Worm (Caenorhabditis elegans) whole organism, L2 larva: ENCODE results near the gene C14A4.13.
A peak's percentile ranks its signal among the peaks of the same experiment; 100 is the strongest.

Source experiments
- C34F6.9 ChIP-seq: fragments of 150-350 bp; optimal IDR thresholded peaks from 2 replicates; lab custom pipeline; 2014; ENCODE audit warnings: missing biosample characterization, missing genetic modification characterization
- F13H6.1 ChIP-seq: sonication (generic microtip); optimal IDR thresholded peaks from 2 replicates; lab custom pipeline; 2016; ENCODE audit warnings: missing genetic modification characterization, missing compliant biosample characterization
- ceh-16 ChIP-seq: fragments of 150-350 bp; optimal IDR thresholded peaks from 2 replicates; lab custom pipeline; 2014; ENCODE audit warnings: missing biosample characterization, missing genetic modification characterization
- dmd-4 ChIP-seq: sonication (generic microtip); optimal IDR thresholded peaks from 2 replicates; lab custom pipeline; 2017; ENCODE audit warnings: missing biosample characterization, missing genetic modification characterization
- egl-27 ChIP-seq: sonication (generic microtip); optimal IDR thresholded peaks from 3 replicates; lab custom pipeline; 2017; ENCODE audit warnings: missing biosample characterization, missing genetic modification reagents, missing genetic modification characterization
- elt-3 ChIP-seq: sonication (generic microtip); optimal IDR thresholded peaks from 2 replicates; lab custom pipeline; 2017; ENCODE audit warnings: missing biosample characterization, missing genetic modification characterization
- gmeb-1 ChIP-seq: fragments of 150-350 bp; optimal IDR thresholded peaks from 2 replicates; lab custom pipeline; 2014; ENCODE audit warnings: missing biosample characterization, missing genetic modification characterization
- lin-11 ChIP-seq: fragments of 150-350 bp; sonication (generic microtip); optimal IDR thresholded peaks from 2 replicates; lab custom pipeline; 2014; ENCODE audit warnings: missing biosample characterization, missing genetic modification characterization, inconsistent platforms, mixed read lengths
- lin-13 ChIP-seq: fragments of 150-350 bp; optimal IDR thresholded peaks from 2 replicates; lab custom pipeline; 2014; ENCODE audit warnings: missing biosample characterization, missing genetic modification reagents, missing genetic modification characterization
- lin-39 ChIP-seq: fragments of 150-350 bp; optimal IDR thresholded peaks from 2 replicates; lab custom pipeline; 2014; ENCODE audit warnings: missing biosample characterization, missing genetic modification reagents, missing genetic modification characterization
- lsy-2 ChIP-seq, 2 experiments: fragments of 150-350 bp in 1 of 2; sonication (generic microtip) in 1 of 2; optimal IDR thresholded peaks; 2 replicates each; lab custom pipeline; 2014 to 2017; ENCODE audit warnings: missing biosample characterization in 2 of 2, missing genetic modification characterization in 2 of 2
- mab-5 ChIP-seq: fragments of 150-350 bp; optimal IDR thresholded peaks from 2 replicates; lab custom pipeline; 2014; ENCODE audit warnings: missing biosample characterization, missing genetic modification characterization
- mdl-1 ChIP-seq, 2 experiments: fragments of 150-350 bp in 1 of 2; sonication (generic microtip) in 1 of 2; optimal IDR thresholded peaks; 2 replicates each; lab custom pipeline; 2017; ENCODE audit warnings: missing biosample characterization in 2 of 2, missing genetic modification characterization in 2 of 2
- nhr-21 ChIP-seq: fragments of 150-350 bp; optimal IDR thresholded peaks from 2 replicates; lab custom pipeline; 2014; ENCODE audit warnings: missing biosample characterization, missing genetic modification characterization
- nhr-23 ChIP-seq: fragments of 150-350 bp; optimal IDR thresholded peaks from 2 replicates; lab custom pipeline; 2014; ENCODE audit warnings: missing biosample characterization, missing genetic modification reagents, missing genetic modification characterization
- nhr-25 ChIP-seq: fragments of 150-350 bp; sonication (generic microtip); optimal IDR thresholded peaks from 3 replicates; lab custom pipeline; 2014; ENCODE audit warnings: missing biosample characterization, missing genetic modification characterization
- sma-9 ChIP-seq, 2 experiments: fragments of 150-350 bp in 1 of 2; sonication (generic microtip) in 1 of 2; optimal IDR thresholded peaks; 2 replicates each; lab custom pipeline; 2014 to 2016; ENCODE audit warnings: missing genetic modification characterization in 2 of 2, mild to moderate bottlenecking in 1 of 2, missing biosample characterization in 1 of 2, missing compliant biosample characterization in 1 of 2, missing genetic modification reagents in 1 of 2, moderate library complexity in 1 of 2
- snpc-4 ChIP-seq: fragments of 150-350 bp; optimal IDR thresholded peaks from 2 replicates; lab custom pipeline; 2014; ENCODE audit warnings: missing biosample characterization, missing genetic modification characterization
- unc-39 ChIP-seq: fragments of 150-350 bp; optimal IDR thresholded peaks from 2 replicates; lab custom pipeline; 2014; ENCODE audit warnings: missing biosample characterization, missing genetic modification characterization
- ztf-11 ChIP-seq: sonication (generic microtip); optimal IDR thresholded peaks from 2 replicates; lab custom pipeline; 2017; ENCODE audit warnings: missing biosample characterization, missing genetic modification characterization

The C14A4.13 gene

DNA sequence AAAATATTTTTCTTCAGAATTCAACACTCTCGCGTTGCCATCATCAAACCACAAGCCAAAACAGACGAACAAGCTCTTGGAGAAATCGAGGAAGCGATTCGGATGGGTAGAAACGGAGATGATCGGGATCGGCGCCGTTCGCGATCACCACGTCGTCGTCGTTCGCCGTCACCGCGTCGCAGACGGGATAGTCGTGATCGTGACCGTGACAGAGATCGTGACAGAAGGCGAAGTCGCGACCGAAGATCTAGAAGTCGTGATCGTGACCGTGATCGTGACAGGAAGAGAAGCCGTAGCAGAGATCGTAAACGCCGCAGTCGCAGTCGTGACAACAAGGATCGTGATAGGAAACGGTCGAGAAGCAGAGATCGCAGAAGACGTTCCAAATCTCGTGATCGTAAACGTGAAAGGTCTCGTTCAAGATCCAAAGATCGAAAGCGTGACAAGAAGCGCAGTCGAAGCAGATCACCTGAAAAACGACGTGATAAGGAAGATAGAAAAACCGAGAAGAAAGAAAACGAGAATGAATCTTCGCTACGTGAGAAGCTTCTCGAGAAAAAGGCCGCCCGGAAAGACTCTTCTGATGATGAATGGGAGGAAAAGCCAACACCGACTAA is 43.3 kb downstream of the C14A4.13 start:
- no peak for TF ChIP-seq nhr-25 (tag; lab: Kevin White, UChicago)
- peak; percentile 18 for TF ChIP-seq nhr-21
- TF ChIP-seq egl-27: no peak

DNA sequence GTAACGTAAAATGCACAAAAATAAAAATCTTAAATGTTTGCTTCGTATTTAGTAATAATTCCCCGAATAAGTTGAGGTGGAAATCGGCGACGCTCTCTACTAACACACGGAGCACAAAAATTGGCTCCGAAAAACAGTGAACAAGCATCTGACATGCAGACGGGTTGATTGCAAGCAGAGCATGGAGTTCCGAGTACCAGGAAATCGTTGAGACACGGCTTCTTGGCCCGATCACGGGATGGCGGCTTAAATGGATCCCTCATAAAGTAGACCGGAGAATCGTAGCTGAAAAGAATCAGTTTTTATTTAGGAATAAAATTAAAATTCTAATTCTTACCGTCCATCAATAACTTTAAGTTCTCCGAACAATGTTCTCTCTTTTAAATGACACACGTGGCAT is 44.0 kb downstream of the C14A4.13 start:
- TF ChIP-seq C34F6.9 (tag; lab: Kevin White, UChicago) (no peak), egl-27 (no peak), lin-11 (tag; lab: Kevin White, UChicago) (no peak), snpc-4 (tag; lab: Kevin White, UChicago) (no peak), mab-5 (tag; lab: Kevin White, UChicago) (no peak), dmd-4 (tag; lab: Kevin White, UChicago) (no peak), mdl-1 (tag; optimal IDR thresholded peaks at IDR 0.05; lab: Kevin White, UChicago) (no peak), lin-39 (no peak), nhr-25 (tag; lab: Kevin White, UChicago) (no peak), ztf-11 (no peak), nhr-23 (tag; lab: Kevin White, UChicago) (no peak), unc-39 (tag; lab: Kevin White, UChicago) (no peak), gmeb-1 (tag; lab: Kevin White, UChicago) (no peak), elt-3 (tag; lab: Kevin White, UChicago) (no peak), lin-13 (GFP tag; lab: Kevin White, UChicago) (no peak)
- TF ChIP-seq, all 48 proteins: peak for 0

DNA sequence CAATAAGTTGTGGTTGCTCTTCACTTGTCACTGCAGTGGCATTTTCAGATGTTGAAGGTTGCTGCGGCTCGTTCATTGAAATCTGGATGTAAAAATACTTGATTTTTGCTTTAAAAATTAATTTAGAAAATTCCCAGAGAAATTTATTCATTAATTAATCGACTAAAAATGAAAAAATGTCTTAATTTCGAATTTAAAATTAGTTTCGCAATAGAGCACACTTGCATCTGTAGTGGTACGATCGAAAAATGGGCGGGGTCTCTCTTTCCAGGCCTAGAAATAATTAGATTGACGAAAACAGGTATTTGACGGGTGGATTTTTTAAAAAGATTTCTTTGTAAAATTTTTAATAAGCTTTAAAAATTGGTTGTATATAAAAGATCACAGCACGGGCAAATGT is 44.4 kb downstream of the C14A4.13 start, which contains the start of gene D2089.8:
D2089.8 (minus strand) TSS at position 84 of the 400 bp plus-strand sequence.
- peak in 1 of 2 experiments; percentile 35 for TF ChIP-seq lsy-2 (tag; optimal IDR thresholded peaks at IDR 0.05; lab: Kevin White, UChicago)
- TF ChIP-seq F13H6.1 (tag; lab: Kevin White, UChicago): no peak
- peak; percentile 32 for TF ChIP-seq C34F6.9 (tag; lab: Kevin White, UChicago)

DNA sequence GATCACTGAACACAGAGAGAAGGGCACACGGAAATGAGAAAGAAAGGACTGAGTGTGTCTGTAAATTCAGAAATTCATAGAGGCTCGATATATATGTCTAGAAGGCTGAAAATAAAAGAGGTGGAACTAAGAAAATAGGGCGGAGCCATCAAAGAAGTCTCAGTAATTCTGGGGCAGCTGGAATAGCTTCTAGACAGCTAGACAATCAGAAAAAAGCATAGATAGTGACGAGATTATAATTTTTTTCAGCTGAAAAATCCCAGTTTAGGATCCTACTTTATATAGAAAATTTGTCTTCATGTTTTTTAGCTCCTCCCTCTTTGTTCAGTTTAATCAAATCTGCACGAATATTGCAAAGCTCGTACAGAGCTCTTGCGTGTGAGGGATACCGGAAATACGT is 46.8 kb downstream of the C14A4.13 start, which contains the start of gene D2089.3:
D2089.3 (minus strand) TSS at position 101 of the 400 bp plus-strand sequence.
- TF ChIP-seq ceh-16 (tag; lab: Kevin White, UChicago) (no peak), sma-9 (GFP tag; optimal IDR thresholded peaks at IDR 0.05; lab: Kevin White, UChicago) (no peak), sma-9 (tag; optimal IDR thresholded peaks at IDR 0.05; lab: Kevin White, UChicago) (no peak), lin-13 (GFP tag; lab: Kevin White, UChicago) (no peak)
